Fruit fly (Drosophila melanogaster): ENCODE data around the gene CG12496.
A peak's percentile ranks its signal among the peaks of the same experiment; 100 is the strongest.

Gene CG12496

DNA sequence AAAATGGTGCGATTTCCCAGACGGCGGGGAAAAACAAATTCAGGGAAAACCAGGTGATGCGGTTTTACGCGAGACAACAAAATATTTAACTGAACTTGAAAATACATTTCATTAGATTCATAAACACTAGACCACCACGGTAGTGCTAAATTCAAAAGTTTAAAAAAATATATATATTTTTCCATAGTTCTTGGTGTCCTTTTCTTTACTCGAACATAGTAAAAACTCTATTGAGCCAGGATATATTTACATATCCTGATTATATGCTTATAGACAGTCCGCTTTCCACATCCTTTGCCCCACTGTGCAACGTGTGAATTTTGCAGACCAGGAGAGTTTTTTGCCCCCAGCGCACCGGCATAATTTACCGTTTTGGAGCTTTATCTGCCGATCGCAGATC, 45.3 kb downstream of the CG12496 start (continued):
- TF ChIP-seq Abd-B (GFP tag; optimal IDR thresholded peaks at IDR 0.05), result no peak
- TF ChIP-seq CG13624 (GFP tag; optimal IDR thresholded peaks at IDR 0.05), result no peak
- no peak for TF ChIP-seq CG11560 (tag; IDR thresholded peaks at IDR 0.05)
- no peak for TF ChIP-seq CG17385 (GFP tag; optimal IDR thresholded peaks at IDR 0.05)
- no peak for TF ChIP-seq gsb-n (tag; optimal IDR thresholded peaks at IDR 0.05)
- TF ChIP-seq Opbp (GFP tag; IDR thresholded peaks at IDR 0.05; ENCODE audit: partially characterized antibody), result no peak
- TF ChIP-seq CG9215 (GFP tag; IDR thresholded peaks at IDR 0.05), result no peak
- no peak for TF ChIP-seq CG12219 (GFP tag; optimal IDR thresholded peaks at IDR 0.05)
- TF ChIP-seq CG3163 (GFP tag; optimal IDR thresholded peaks at IDR 0.05), result no peak
- TF ChIP-seq ERR (GFP tag; optimal IDR thresholded peaks at IDR 0.05), result no peak
- TF ChIP-seq bsh (GFP tag; optimal IDR thresholded peaks at IDR 0.05), result peak; percentile 1 to 23
- TF ChIP-seq salm (tag; optimal IDR thresholded peaks at IDR 0.05), result no peak
- TF ChIP-seq CG10543 (GFP tag; optimal IDR thresholded peaks at IDR 0.05), result no peak
- no peak for TF ChIP-seq cwo (GFP tag; optimal IDR thresholded peaks at IDR 0.05)
- no peak for TF ChIP-seq Fer1 (GFP tag; optimal IDR thresholded peaks at IDR 0.05)
- no peak for TF ChIP-seq fd102C (GFP tag; optimal IDR thresholded peaks at IDR 0.05)
- no peak for TF ChIP-seq twi (tag; optimal IDR thresholded peaks at IDR 0.05)
- no peak for TF ChIP-seq al (GFP tag; IDR thresholded peaks at IDR 0.05)
- no peak for TF ChIP-seq CG4328 (GFP tag; optimal IDR thresholded peaks at IDR 0.05)
- TF ChIP-seq Ssrp (tag; optimal IDR thresholded peaks at IDR 0.05), result peak; percentile 25
- no peak for TF ChIP-seq Trl (optimal IDR thresholded peaks at IDR 0.05)
- no peak for TF ChIP-seq Trl (GFP tag; optimal IDR thresholded peaks at IDR 0.05)
- no peak for TF ChIP-seq bcd (GFP tag; optimal IDR thresholded peaks at IDR 0.05)
- peak; percentile 25 for TF ChIP-seq CG2678 (tag; optimal IDR thresholded peaks at IDR 0.05)
- TF ChIP-seq CG7556 (GFP tag; optimal IDR thresholded peaks at IDR 0.05), result peak; percentile 7
- no peak for TF ChIP-seq cas (GFP tag; IDR thresholded peaks at IDR 0.05)
- no peak for TF ChIP-seq her (GFP tag; optimal IDR thresholded peaks at IDR 0.05)
- TF ChIP-seq gro (GFP tag; optimal IDR thresholded peaks at IDR 0.05), result no peak
- peak in 1 of 2 experiments; percentile 33 for TF ChIP-seq Hr51 (GFP tag; optimal IDR thresholded peaks at IDR 0.05)
- TF ChIP-seq CG9876 (GFP tag; optimal IDR thresholded peaks at IDR 0.05), result no peak
- no peak for TF ChIP-seq CG3281 (GFP tag; optimal IDR thresholded peaks at IDR 0.05)
- TF ChIP-seq HHEX (GFP tag; optimal IDR thresholded peaks at IDR 0.05), result no peak
- TF ChIP-seq CG17829 (tag; optimal IDR thresholded peaks at IDR 0.05), result peak; percentile 7
- TF ChIP-seq Blimp-1 (GFP tag; optimal IDR thresholded peaks at IDR 0.05), result peak; percentile 14

DNA sequence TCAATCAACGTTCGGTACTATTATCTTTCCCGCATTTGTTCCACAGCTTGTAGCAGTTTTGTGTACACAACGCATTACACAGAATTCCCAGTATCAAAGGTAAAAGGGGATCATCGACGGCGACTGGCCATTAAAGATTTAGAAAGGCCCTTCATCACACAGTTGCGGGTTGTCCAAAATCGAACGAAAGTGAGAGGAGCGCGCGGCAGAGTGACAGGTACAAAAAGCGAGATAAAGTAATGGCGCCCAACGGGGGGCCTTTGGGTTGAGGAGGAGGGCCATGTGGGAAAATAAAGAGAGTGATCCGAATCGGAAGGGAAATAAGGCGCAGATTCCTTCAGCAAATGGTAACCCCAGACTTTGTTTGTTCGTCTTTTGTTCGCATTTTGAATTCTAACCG, 47.0 kb downstream of the CG12496 start:
- TF ChIP-seq Ets65A (GFP tag) (peak; percentile 61), gcm (GFP tag; optimal IDR thresholded peaks at IDR 0.05) (peak; percentile 10), Blimp-1 (GFP tag; optimal IDR thresholded peaks at IDR 0.05) (peak; percentile 93), Camta (GFP tag; optimal IDR thresholded peaks at IDR 0.05) (no peak), zfh2 (GFP tag; optimal IDR thresholded peaks at IDR 0.05) (no peak), Stat92E (GFP tag; optimal IDR thresholded peaks at IDR 0.05) (peak in 1 of 3 experiments; percentile 49)

dm6 chrX:2362414-2362813, 48.3 kb downstream of the CG12496 start:
- no peak for TF ChIP-seq CG2875 (GFP tag; optimal IDR thresholded peaks at IDR 0.05)
- TF ChIP-seq ranshi (GFP tag; IDR thresholded peaks at IDR 0.05), result no peak
- no peak for TF ChIP-seq CG18011 (GFP tag; optimal IDR thresholded peaks at IDR 0.05)
- TF ChIP-seq crol (GFP tag; IDR thresholded peaks at IDR 0.05), result no peak
- no peak for TF ChIP-seq tup (GFP tag; optimal IDR thresholded peaks at IDR 0.05)
- TF ChIP-seq Pdp1 (GFP tag; optimal IDR thresholded peaks at IDR 0.05), result peak in 1 of 2 experiments; percentile 14
- TF ChIP-seq Dp (GFP tag; optimal IDR thresholded peaks at IDR 0.05), result no peak
- no peak for TF ChIP-seq vvl (GFP tag; IDR thresholded peaks at IDR 0.05)
- no peak for TF ChIP-seq CG10366 (GFP tag; IDR thresholded peaks at IDR 0.05)
- TF ChIP-seq zfh1 (GFP tag; IDR thresholded peaks at IDR 0.05), result no peak
- no peak for TF ChIP-seq CG7271 (tag; optimal IDR thresholded peaks at IDR 0.05)
- no peak for TF ChIP-seq HLHmδ (GFP tag; optimal IDR thresholded peaks at IDR 0.05)

Measured in whole organism, embryonic.